Fruit fly (Drosophila melanogaster) whole organism, embryonic: Measurements from ENCODE around the gene CG14273.

Experiments used
- Ada2b ChIP-seq: fragments of 200-800 bp; sonication (Bioruptor generic); IDR thresholded peaks from 2 replicates; pipeline ENCODE4 v1.3.6; 2022; ENCODE audit warnings: missing biosample characterization, missing genetic modification characterization
- Antp ChIP-seq: fragments of 200-800 bp; sonication (Bioruptor generic); optimal IDR thresholded peaks from 3 replicates; lab custom pipeline; 2016; ENCODE audit warnings: missing biosample characterization, missing genetic modification characterization
- Atf6 ChIP-seq: fragments of 200-800 bp; sonication (Bioruptor generic); IDR thresholded peaks from 2 replicates; pipeline ENCODE4 v1.3.6; 2022; ENCODE audit warnings: missing biosample characterization, missing genetic modification characterization
- Bgb ChIP-seq: fragments of 200-800 bp; sonication (Bioruptor generic); IDR thresholded peaks from 2 replicates; pipeline ENCODE4 v1.3.6; 2022; ENCODE audit warnings: missing biosample characterization, missing genetic modification characterization; ENCODE audit not compliant: partially characterized antibody
- CG10959 ChIP-seq: fragments of 200-800 bp; sonication (Bioruptor generic); IDR thresholded peaks from 2 replicates; pipeline ENCODE4 v1.3.6; 2022; ENCODE audit warnings: missing biosample characterization, missing genetic modification characterization
- CG11456 ChIP-seq: fragments of 200-800 bp; sonication (Bioruptor generic); IDR thresholded peaks from 3 replicates; pipeline ENCODE4 v1.3.6; 2022; ENCODE audit warnings: missing biosample characterization, missing genetic modification characterization
- CG13894 ChIP-seq: fragments of 200-800 bp; sonication (Bioruptor generic); optimal IDR thresholded peaks from 3 replicates; lab custom pipeline; 2018; ENCODE audit warnings: missing biosample characterization, mild to moderate bottlenecking, missing genetic modification characterization, moderate library complexity
- CG15011 ChIP-seq: fragments of 200-800 bp; sonication (Bioruptor generic); optimal IDR thresholded peaks from 3 replicates; lab custom pipeline; 2018; ENCODE audit warnings: missing biosample characterization, mild to moderate bottlenecking, missing genetic modification characterization
- CG2116 ChIP-seq: fragments of 200-800 bp; sonication (Bioruptor generic); optimal IDR thresholded peaks from 3 replicates; lab custom pipeline; 2018; ENCODE audit warnings: missing biosample characterization, mild to moderate bottlenecking, missing genetic modification characterization
- CG2202 ChIP-seq: fragments of 200-800 bp; sonication (Bioruptor generic); optimal IDR thresholded peaks from 2 replicates; lab custom pipeline; 2018; ENCODE audit warnings: missing biosample characterization, mild to moderate bottlenecking, missing genetic modification characterization
- CG2875 ChIP-seq: fragments of 200-800 bp; sonication (Bioruptor generic); optimal IDR thresholded peaks from 2 replicates; lab custom pipeline; 2017; ENCODE audit warnings: missing biosample characterization, mild to moderate bottlenecking, missing genetic modification characterization, missing genetic modification reagents
- CG3995 ChIP-seq: fragments of 200-800 bp; sonication (Bioruptor generic); optimal IDR thresholded peaks from 3 replicates; lab custom pipeline; 2016; ENCODE audit warnings: missing biosample characterization, missing genetic modification characterization
- CG6654 ChIP-seq: fragments of 200-800 bp; sonication (Bioruptor generic); optimal IDR thresholded peaks from 2 replicates; lab custom pipeline; 2017; ENCODE audit warnings: missing biosample characterization, mild to moderate bottlenecking, missing genetic modification characterization
- CG6854 ChIP-seq: fragments of 200-800 bp; sonication (Bioruptor generic); optimal IDR thresholded peaks from 3 replicates; lab custom pipeline; 2017; ENCODE audit warnings: missing biosample characterization, mild to moderate bottlenecking, missing genetic modification characterization
- CG8359 ChIP-seq: fragments of 200-800 bp; sonication (Bioruptor generic); optimal IDR thresholded peaks from 2 replicates; lab custom pipeline; 2017; ENCODE audit warnings: missing biosample characterization, mild to moderate bottlenecking, missing genetic modification characterization, borderline replicate concordance
- CoRest ChIP-seq: fragments of 200-800 bp; sonication (Bioruptor generic); optimal IDR thresholded peaks from 3 replicates; lab custom pipeline; 2018; ENCODE audit warnings: missing biosample characterization, mild to moderate bottlenecking, missing genetic modification characterization, moderate library complexity
- D ChIP-seq, 2 experiments: fragments of 200-800 bp in 1 of 2; fragments of >200 bp in 1 of 2; sonication (Bioruptor generic) in 1 of 2; optimal IDR thresholded peaks; 2 replicates in 1 of 2; 3 replicates in 1 of 2; lab custom pipeline; 2017; ENCODE audit warnings: mild to moderate bottlenecking in 1 of 2, missing biosample characterization in 1 of 2, missing genetic modification characterization in 1 of 2, missing genetic modification reagents in 1 of 2
- Deaf1 ChIP-seq: fragments of 200-800 bp; optimal IDR thresholded peaks from 3 replicates; lab custom pipeline; 2019; ENCODE audit warnings: missing biosample characterization, mild to moderate bottlenecking, missing genetic modification characterization, moderate library complexity
- ERR ChIP-seq: fragments of 200-800 bp; sonication (Bioruptor generic); optimal IDR thresholded peaks from 2 replicates; lab custom pipeline; 2016; ENCODE audit warnings: missing biosample characterization, missing genetic modification characterization
- Ets65A ChIP-seq: fragments of 200-800 bp; sonication (Bioruptor generic); peaks from one replicate; lab custom pipeline; 2016; ENCODE audit warnings: missing biosample characterization, missing genetic modification characterization
- Gsc ChIP-seq: fragments of 200-800 bp; sonication (Bioruptor generic); IDR thresholded peaks from 2 replicates; pipeline ENCODE4 v1.3.6; 2022; ENCODE audit warnings: missing biosample characterization, missing genetic modification characterization
- Hr39 ChIP-seq: fragments of >200 bp; optimal IDR thresholded peaks from 2 replicates; lab custom pipeline; 2017
- Mad ChIP-seq: fragments of 200-800 bp; sonication (Bioruptor generic); optimal IDR thresholded peaks from 2 replicates; lab custom pipeline; 2016; ENCODE audit warnings: missing biosample characterization, missing genetic modification characterization
- Myb ChIP-seq: fragments of 200-800 bp; sonication (Bioruptor generic); optimal IDR thresholded peaks from 2 replicates; lab custom pipeline; 2016; ENCODE audit warnings: missing biosample characterization, missing genetic modification characterization
- NfI ChIP-seq: fragments of 200-800 bp; sonication (Bioruptor generic); optimal IDR thresholded peaks from 3 replicates; lab custom pipeline; 2018; ENCODE audit warnings: missing biosample characterization, mild to moderate bottlenecking, missing genetic modification characterization, moderate library complexity
- Oaz ChIP-seq: fragments of 200-800 bp; sonication (Bioruptor generic); IDR thresholded peaks from 2 replicates; pipeline ENCODE4 v1.3.6; 2022; ENCODE audit warnings: missing biosample characterization, missing genetic modification characterization
- PHDP ChIP-seq: fragments of 200-800 bp; sonication (Bioruptor generic); optimal IDR thresholded peaks from 3 replicates; lab custom pipeline; 2018; ENCODE audit warnings: missing biosample characterization, mild to moderate bottlenecking, missing genetic modification characterization, moderate library complexity
- Pdp1 ChIP-seq, 2 experiments: fragments of 200-800 bp; sonication (Bioruptor generic); optimal IDR thresholded peaks; 3 replicates each; lab custom pipeline; 2016; ENCODE audit warnings: missing biosample characterization in 2 of 2, missing genetic modification characterization in 2 of 2, mild to moderate bottlenecking in 1 of 2, moderate library complexity in 1 of 2
- Rfx ChIP-seq: fragments of 200-800 bp; sonication (Bioruptor generic); IDR thresholded peaks from 2 replicates; pipeline ENCODE4 v1.3.6; 2022; ENCODE audit warnings: missing biosample characterization, missing genetic modification characterization
- Taf1 ChIP-seq: fragments of 200-800 bp; sonication (Bioruptor generic); IDR thresholded peaks from 2 replicates; pipeline ENCODE4 v1.3.6; 2022; ENCODE audit warnings: missing biosample characterization, missing genetic modification characterization
- Xrp1 ChIP-seq: fragments of 200-800 bp; sonication (Bioruptor generic); IDR thresholded peaks from 2 replicates; pipeline ENCODE4 v1.3.6; 2022; ENCODE audit warnings: missing biosample characterization, missing genetic modification characterization
- ab ChIP-seq: fragments of 200-800 bp; sonication (Bioruptor generic); optimal IDR thresholded peaks from 2 replicates; lab custom pipeline; 2016; ENCODE audit warnings: missing biosample characterization, missing genetic modification characterization
- aop ChIP-seq: fragments of 200-800 bp; sonication (Bioruptor generic); IDR thresholded peaks from 2 replicates; pipeline ENCODE4 v1.3.6; 2022; ENCODE audit warnings: missing biosample characterization, missing genetic modification characterization
- bsh ChIP-seq, 2 experiments: fragments of 200-800 bp; sonication (Bioruptor generic); optimal IDR thresholded peaks; 2 replicates each; lab custom pipeline; 2017 to 2018; ENCODE audit warnings: mild to moderate bottlenecking in 2 of 2, missing biosample characterization in 2 of 2, missing genetic modification characterization in 2 of 2, moderate library complexity in 1 of 2
- dmrt99B ChIP-seq: fragments of 200-800 bp; sonication (Bioruptor generic); optimal IDR thresholded peaks from 2 replicates; lab custom pipeline; 2018; ENCODE audit warnings: missing biosample characterization, mild to moderate bottlenecking, missing genetic modification characterization, moderate library complexity
- esg ChIP-seq: fragments of 200-800 bp; sonication (Bioruptor generic); conservative IDR thresholded peaks from 2 replicates; pipeline ENCODE4 v1.3.6; 2022; ENCODE audit warnings: missing biosample characterization, missing genetic modification characterization
- gcm2 ChIP-seq: fragments of 200-800 bp; sonication (Bioruptor generic); optimal IDR thresholded peaks from 2 replicates; lab custom pipeline; 2016; ENCODE audit warnings: missing biosample characterization, missing genetic modification characterization
- jigr1 ChIP-seq: fragments of 200-800 bp; sonication (Bioruptor generic); IDR thresholded peaks from 3 replicates; pipeline ENCODE4 v1.3.6; 2022; ENCODE audit warnings: missing biosample characterization, missing genetic modification characterization
- nerfin-2 ChIP-seq: fragments of 200-800 bp; sonication (Bioruptor generic); IDR thresholded peaks from 2 replicates; pipeline ENCODE4 v1.3.6; 2022; ENCODE audit warnings: missing biosample characterization, missing genetic modification characterization; ENCODE audit not compliant: partially characterized antibody
- odd ChIP-seq: fragments of 200-800 bp; sonication (Bioruptor generic); optimal IDR thresholded peaks from 2 replicates; lab custom pipeline; 2017; ENCODE audit warnings: missing biosample characterization, mild to moderate bottlenecking, missing genetic modification characterization
- pum ChIP-seq: fragments of 200-800 bp; sonication (Bioruptor generic); optimal IDR thresholded peaks from 2 replicates; lab custom pipeline; 2016; ENCODE audit warnings: missing biosample characterization, missing genetic modification characterization
- schlank ChIP-seq: fragments of 200-800 bp; sonication (Bioruptor generic); optimal IDR thresholded peaks from 2 replicates; lab custom pipeline; 2018; ENCODE audit warnings: missing biosample characterization, mild to moderate bottlenecking, missing genetic modification characterization
- seq ChIP-seq: fragments of 200-800 bp; sonication (Bioruptor generic); IDR thresholded peaks from 2 replicates; pipeline ENCODE4 v1.3.6; 2022; ENCODE audit warnings: missing biosample characterization, missing genetic modification characterization
- slbo ChIP-seq: fragments of 200-800 bp; sonication (Bioruptor generic); IDR thresholded peaks from 2 replicates; pipeline ENCODE4 v1.3.6; 2022; ENCODE audit warnings: missing biosample characterization, missing genetic modification characterization
- ssp ChIP-seq: fragments of 200-800 bp; sonication (Bioruptor generic); IDR thresholded peaks from 2 replicates; pipeline ENCODE4 v1.3.6; 2022; ENCODE audit warnings: missing biosample characterization, missing genetic modification characterization
- tap ChIP-seq: fragments of 200-800 bp; optimal IDR thresholded peaks from 3 replicates; lab custom pipeline; 2019; ENCODE audit warnings: missing biosample characterization, mild to moderate bottlenecking, missing genetic modification characterization, moderate library complexity
- tna ChIP-seq: fragments of 200-800 bp; sonication (Bioruptor generic); IDR thresholded peaks from 2 replicates; pipeline ENCODE4 v1.3.6; 2022; ENCODE audit warnings: missing biosample characterization, missing genetic modification characterization; ENCODE audit not compliant: partially characterized antibody
- trem ChIP-seq: fragments of 200-800 bp; optimal IDR thresholded peaks from 3 replicates; lab custom pipeline; 2019; ENCODE audit warnings: missing biosample characterization, mild to moderate bottlenecking, missing genetic modification characterization, moderate library complexity
- zen ChIP-seq: fragments of 200-800 bp; sonication (Bioruptor generic); optimal IDR thresholded peaks from 3 replicates; lab custom pipeline; 2018; ENCODE audit warnings: missing biosample characterization, mild to moderate bottlenecking, missing genetic modification characterization, moderate library complexity

The CG14273 gene

DNA sequence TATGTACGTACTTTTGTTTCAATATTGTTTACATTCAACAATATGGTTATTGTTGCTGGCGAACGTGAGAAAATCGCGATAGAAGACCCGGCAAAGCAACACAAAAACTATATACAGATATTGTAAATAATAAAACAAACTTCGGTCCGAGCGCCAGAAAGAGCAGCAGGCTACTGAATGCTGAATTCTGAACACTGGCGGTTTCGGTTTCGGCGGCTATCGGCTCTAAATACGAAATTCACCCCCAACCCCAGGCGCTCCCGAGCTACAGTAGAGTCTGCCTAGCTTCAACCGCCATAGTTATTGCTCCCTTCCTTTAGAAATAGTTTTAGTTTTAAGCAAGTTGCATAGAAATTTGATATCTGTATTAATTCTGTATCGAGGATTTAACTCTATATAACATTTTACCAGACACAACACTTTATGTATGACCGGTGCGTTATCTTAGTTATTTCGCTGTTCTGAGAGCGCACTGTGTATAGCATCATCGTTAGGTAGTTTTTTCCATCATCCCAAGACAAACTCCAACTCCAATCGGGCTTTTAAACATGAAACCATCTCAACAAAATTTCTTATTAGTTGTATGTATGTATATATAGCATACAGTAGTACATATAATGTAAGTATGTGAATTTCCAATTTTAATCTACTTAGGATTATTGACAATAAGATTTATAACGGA is 19.9 kb downstream of the CG14273 start, which contains the start of gene CG7627 (continued):
- TF ChIP-seq odd (GFP tag; lab: Kevin White, UChicago) = peak; percentile 51
- peak; percentile 71 for TF ChIP-seq seq
- TF ChIP-seq bsh (GFP tag; optimal IDR thresholded peaks at IDR 0.05; lab: Kevin White, UChicago) = peak in 1 of 2 experiments; percentile 72
- no peak for TF ChIP-seq nerfin-2 (GFP tag; lab: Robert Waterston, UW)
- peak; percentile 53 for TF ChIP-seq CG6654 (GFP tag; lab: Kevin White, UChicago)
- peak; percentile 52 for TF ChIP-seq NfI (GFP tag; lab: Kevin White, UChicago)
- no peak for TF ChIP-seq Gsc (GFP tag; lab: Robert Waterston, UW)
- TF ChIP-seq Deaf1 (tag; lab: Kevin White, UChicago) = peak; percentile 97
- peak; percentile 65 for TF ChIP-seq Myb (GFP tag; lab: Kevin White, UChicago)
- TF ChIP-seq Atf6 (GFP tag; lab: Robert Waterston, UW) = peak; percentile 85
- TF ChIP-seq aop (GFP tag; lab: Robert Waterston, UW) = no peak
- peak; percentile 35 to 70 for TF ChIP-seq Pdp1 (GFP tag; optimal IDR thresholded peaks at IDR 0.05; lab: Kevin White, UChicago)
- TF ChIP-seq Xrp1 (GFP tag; lab: Robert Waterston, UW) = peak; percentile 83
- TF ChIP-seq CG15011 (GFP tag; lab: Kevin White, UChicago) = peak; percentile 1
- TF ChIP-seq CG10959 (GFP tag; lab: Robert Waterston, UW) = peak; percentile 45; the same call in 1 of the 2 replicates
- TF ChIP-seq ERR (GFP tag; lab: Kevin White, UChicago) = peak; percentile 63
- TF ChIP-seq trem (tag; lab: Kevin White, UChicago) = peak; percentile 25
- peak; percentile 64 for TF ChIP-seq schlank (tag; lab: Kevin White, UChicago)
- no peak for TF ChIP-seq tna (GFP tag; lab: Robert Waterston, UW)
- TF ChIP-seq jigr1 (GFP tag; lab: Robert Waterston, UW) = peak; percentile 40; the same call in 1 of the 3 replicates
- TF ChIP-seq gcm2 = peak; percentile 57
- peak; percentile 77 for TF ChIP-seq esg (GFP tag; lab: Robert Waterston, UW)
- TF ChIP-seq CG8359 (GFP tag; lab: Kevin White, UChicago) = peak; percentile 39
- TF ChIP-seq CG13894 (tag; lab: Kevin White, UChicago) = peak; percentile 75
- peak; percentile 68 for TF ChIP-seq PHDP (tag; lab: Kevin White, UChicago)
- peak; percentile 70 for TF ChIP-seq Antp (GFP tag; lab: Kevin White, UChicago)
- TF ChIP-seq ssp (GFP tag; lab: Robert Waterston, UW) = peak; percentile 58
- peak; percentile 17 for TF ChIP-seq CG2116 (GFP tag; lab: Kevin White, UChicago)
- peak; percentile 7 for TF ChIP-seq CG3995
- peak; percentile 88 for TF ChIP-seq CG11456 (GFP tag; lab: Robert Waterston, UW)
- TF ChIP-seq ab = peak; percentile 72
- peak; percentile 68 for TF ChIP-seq CoRest (tag; lab: Kevin White, UChicago)
- peak; percentile 83 for TF ChIP-seq Ada2b (GFP tag; lab: Robert Waterston, UW)
- TF ChIP-seq CG6854 (GFP tag; lab: Kevin White, UChicago) = peak; percentile 60
- peak; percentile 69 for TF ChIP-seq Taf1 (GFP tag; lab: Robert Waterston, UW)
- TF ChIP-seq CG2202 (tag; lab: Kevin White, UChicago) = no peak
- peak; percentile 57 for TF ChIP-seq tap (tag; lab: Kevin White, UChicago)
- peak; percentile 87 for TF ChIP-seq Rfx (GFP tag; lab: Robert Waterston, UW)
- TF ChIP-seq D (optimal IDR thresholded peaks at IDR 0.05; lab: Kevin White, UChicago) = no peak
- peak; percentile 51 for TF ChIP-seq D (GFP tag; optimal IDR thresholded peaks at IDR 0.05; lab: Kevin White, UChicago)
- TF ChIP-seq Hr39 (lab: Kevin White, UChicago) = no peak
- no peak for TF ChIP-seq Mad (GFP tag; lab: Kevin White, UChicago)
- TF ChIP-seq CG2875 (GFP tag; lab: Kevin White, UChicago) = peak; percentile 54
- TF ChIP-seq slbo (GFP tag; lab: Robert Waterston, UW) = peak; percentile 87
- peak; percentile 83 for TF ChIP-seq dmrt99B
- TF ChIP-seq Ets65A (GFP tag; lab: Kevin White, UChicago) = peak; percentile 97
- peak; percentile 38; the same call in 1 of the 2 replicates for TF ChIP-seq Bgb (GFP tag; lab: Robert Waterston, UW)
- peak; percentile 11 for TF ChIP-seq zen
- TF ChIP-seq Oaz (GFP tag; lab: Robert Waterston, UW) = peak; percentile 48; the same call in 1 of the 2 replicates
- peak; percentile 63 for TF ChIP-seq pum (GFP tag; lab: Kevin White, UChicago)
